Fruit fly (Drosophila melanogaster) S2 (cell line): Measurements from ENCODE around the gene mAcon1.

ENCODE experiments used
- CG8478 ChIP-seq: fragments of >200 bp; optimal IDR thresholded peaks from 2 replicates; lab custom pipeline; 2018
- CTCF ChIP-seq, 2 experiments: fragments of >200 bp; optimal IDR thresholded peaks; 2 replicates each; lab custom pipeline; 2018

The mAcon1 gene

DNA sequence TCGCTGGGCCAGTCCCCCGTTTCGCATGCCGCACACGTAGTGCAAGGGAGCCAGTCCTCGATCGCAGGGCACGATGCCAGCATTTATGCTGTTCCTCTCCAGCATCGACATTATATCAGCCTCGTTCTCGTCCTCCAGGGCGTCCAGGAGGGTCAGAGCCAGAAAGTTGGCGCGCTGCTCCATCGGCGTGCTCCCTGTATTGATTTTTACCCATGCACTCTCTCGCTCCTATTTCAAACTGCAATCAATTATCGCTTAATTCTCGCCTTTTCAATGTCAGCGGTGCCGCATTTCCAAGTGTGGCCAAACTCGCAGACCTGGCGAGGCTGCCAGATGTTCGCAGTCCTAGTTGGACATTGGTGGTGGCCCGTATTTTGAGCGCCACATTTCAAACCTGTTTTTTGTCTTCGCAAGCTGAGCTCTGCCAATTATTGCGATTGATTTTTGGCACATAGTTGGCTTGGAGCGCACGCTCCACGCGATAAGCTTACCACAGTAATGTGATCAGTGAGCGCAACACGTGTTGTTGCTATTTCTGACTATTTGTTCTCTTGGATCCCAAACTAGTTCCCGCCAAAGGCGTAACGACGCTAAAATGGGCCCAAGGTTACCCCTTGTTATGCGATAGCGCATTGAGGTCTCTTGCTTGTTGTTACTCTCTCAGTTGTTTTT lies 50.0 kb downstream of the mAcon1 start, which contains the start of gene CG8679:
Gene CG8679 (minus strand): TSS at position 305 of the 672 bp plus-strand sequence.
- TF ChIP-seq CG8478 (lab: Kevin White, UChicago) = no peak
- TF ChIP-seq CTCF (optimal IDR thresholded peaks at IDR 0.05; lab: Kevin White, UChicago) = peak; percentile 37 to 57

DNA sequence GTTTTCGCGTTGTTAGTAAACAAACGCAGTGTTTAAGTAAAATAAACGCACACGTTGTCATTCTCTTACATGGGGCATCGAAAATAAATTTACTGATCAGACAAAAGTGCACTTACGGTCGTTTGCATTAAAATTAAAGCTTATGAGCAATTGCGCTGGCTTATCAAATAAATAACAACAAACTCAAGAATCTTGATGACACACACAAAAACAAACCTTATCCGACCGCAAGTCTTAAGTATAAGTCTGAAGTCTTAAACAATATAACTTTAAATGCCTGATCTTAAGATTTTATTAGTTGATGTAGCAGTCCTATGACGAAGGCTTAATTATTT lies 50.5 kb downstream of the mAcon1 start:
- TF ChIP-seq CTCF (optimal IDR thresholded peaks at IDR 0.05; lab: Kevin White, UChicago) = no peak
- TF ChIP-seq CG8478 (lab: Kevin White, UChicago) = no peak

DNA sequence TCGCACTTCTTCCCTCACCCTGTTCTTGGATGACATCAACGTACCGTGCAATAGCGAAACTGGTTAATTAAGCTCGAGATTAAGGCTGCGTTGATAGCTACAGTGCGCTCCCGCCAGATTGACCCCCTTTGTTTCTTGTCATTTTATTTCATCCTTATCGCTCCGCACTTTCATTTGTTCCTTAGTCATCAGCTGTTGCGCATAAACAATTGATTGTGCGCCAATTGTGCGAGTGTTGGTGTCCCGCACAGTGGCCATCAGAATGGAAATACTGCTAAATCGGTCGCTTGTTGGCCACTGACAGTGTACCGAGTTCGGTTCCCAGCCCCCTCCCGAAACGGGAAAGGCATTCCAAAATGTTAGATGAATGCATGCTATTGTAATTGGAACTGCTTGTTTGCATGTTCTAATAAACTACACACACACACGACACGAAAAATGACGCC lies 51.3 kb downstream of the mAcon1 start:
- no peak for TF ChIP-seq CG8478 (lab: Kevin White, UChicago)

DNA sequence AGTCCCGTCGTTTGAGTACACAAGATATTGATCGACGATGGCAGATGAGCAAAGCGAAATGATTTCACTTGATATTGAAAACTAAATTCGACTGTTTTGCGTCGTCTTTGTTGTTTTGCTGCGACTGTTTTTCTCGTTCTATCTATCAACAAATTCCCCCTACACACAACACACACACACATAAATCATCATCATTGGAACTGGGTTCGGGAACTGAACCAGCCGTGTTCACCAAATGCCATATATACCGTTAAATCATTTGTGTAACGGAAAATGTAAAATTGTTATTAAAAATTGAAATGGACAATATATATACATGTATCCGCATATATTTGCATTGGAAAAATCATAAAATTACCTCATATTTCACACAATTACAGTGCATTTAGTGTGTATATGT lies 52.0 kb downstream of the mAcon1 start, which contains the start of gene Atg18b:
Gene Atg18b (minus strand): TSS at position 177 of the 400 bp plus-strand sequence.
- TF ChIP-seq CTCF (optimal IDR thresholded peaks at IDR 0.05; lab: Kevin White, UChicago) = no peak
- no peak for TF ChIP-seq CG8478 (lab: Kevin White, UChicago)

DNA sequence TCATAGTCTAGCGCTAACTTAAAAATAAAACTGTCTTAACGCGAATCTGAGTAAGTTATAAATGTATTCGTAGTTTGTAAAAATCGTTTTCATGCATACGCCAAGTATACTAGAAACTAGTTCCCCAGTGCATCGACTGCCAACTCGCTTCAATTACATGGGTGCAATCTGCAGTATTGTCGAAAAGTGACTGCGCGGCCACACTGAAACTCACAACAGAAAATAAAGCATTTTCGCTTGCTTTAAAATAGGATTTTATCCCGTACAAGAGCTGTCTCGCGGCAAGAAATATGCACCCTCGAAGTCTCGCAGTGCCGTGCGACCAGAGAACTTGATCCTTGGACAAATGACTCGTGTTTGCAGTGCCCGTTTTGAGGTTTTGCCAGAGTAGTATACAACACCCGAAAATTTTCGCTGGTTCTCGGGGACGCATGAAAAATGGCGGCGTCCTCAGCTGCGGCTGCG lies 52.8 kb downstream of the mAcon1 start, which contains the start of gene CG8677:
Gene CG8677 (plus strand): TSS at position 199 of the 465 bp plus-strand sequence.
- TF ChIP-seq CG8478 (lab: Kevin White, UChicago) (no peak), CTCF (optimal IDR thresholded peaks at IDR 0.05; lab: Kevin White, UChicago) (peak; percentile 19 to 44)

DNA sequence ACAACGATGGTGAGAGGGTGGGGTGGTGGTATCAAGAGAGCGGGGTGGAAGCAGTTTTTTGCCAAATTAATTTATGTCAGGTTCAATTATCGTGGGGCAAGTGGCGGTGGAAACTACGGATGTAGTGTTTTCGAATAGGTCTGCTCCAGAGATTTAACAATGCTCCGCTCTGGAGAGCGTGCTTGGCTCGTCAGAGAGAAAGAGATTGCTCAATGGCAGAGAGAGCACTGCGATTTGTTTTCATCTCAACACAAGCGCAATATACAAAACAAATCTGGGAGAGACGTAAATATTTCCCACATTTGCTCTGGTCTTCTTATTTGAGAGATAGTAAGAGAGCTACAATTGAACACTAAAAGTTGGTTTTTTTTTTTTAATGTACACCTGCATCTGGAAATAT lies 53.4 kb downstream of the mAcon1 start:
- TF ChIP-seq CTCF (optimal IDR thresholded peaks at IDR 0.05; lab: Kevin White, UChicago) (no peak), CG8478 (lab: Kevin White, UChicago) (no peak)
